Fruit fly (Drosophila melanogaster): ENCODE measurements around the gene CG34178.
A peak's percentile ranks its signal among the peaks of the same experiment; 100 is the strongest.

Gene CG34178

dm6 chr2L:4452798-4453197 is 19.1 kb downstream of the CG34178 start, which contains the start of gene CG15439 (continued):
- TF ChIP-seq MESR4 (GFP tag; optimal IDR thresholded peaks at IDR 0.05) (peak; percentile 89), CG33557 (GFP tag; optimal IDR thresholded peaks at IDR 0.05) (no peak), CG15073 (GFP tag; optimal IDR thresholded peaks at IDR 0.05) (no peak), zen2 (GFP tag; IDR thresholded peaks at IDR 0.05; ENCODE audit: partially characterized antibody) (peak; percentile 75), Sox100B (GFP tag; optimal IDR thresholded peaks at IDR 0.05) (no peak), bab2 (GFP tag; optimal IDR thresholded peaks at IDR 0.05) (no peak), trem (tag; optimal IDR thresholded peaks at IDR 0.05) (no peak), trh (GFP tag; optimal IDR thresholded peaks at IDR 0.05) (no peak), CG1529 (GFP tag; optimal IDR thresholded peaks at IDR 0.05) (no peak), CG32532 (GFP tag; IDR thresholded peaks at IDR 0.05) (no peak), PHDP (tag; optimal IDR thresholded peaks at IDR 0.05) (no peak), CG10147 (GFP tag; optimal IDR thresholded peaks at IDR 0.05) (no peak), bbx (GFP tag; IDR thresholded peaks at IDR 0.05; ENCODE audit: partially characterized antibody) (peak; percentile 84), pfk (GFP tag; optimal IDR thresholded peaks at IDR 0.05) (no peak), sens-2 (GFP tag; IDR thresholded peaks at IDR 0.05) (no peak), Nf-YC (tag; optimal IDR thresholded peaks at IDR 0.05) (no peak), CG6791 (GFP tag; IDR thresholded peaks at IDR 0.05; ENCODE audit: partially characterized antibody) (peak; percentile 82), scrt (GFP tag; optimal IDR thresholded peaks at IDR 0.05) (no peak), HHEX (GFP tag; optimal IDR thresholded peaks at IDR 0.05) (no peak), tna (GFP tag; IDR thresholded peaks at IDR 0.05; ENCODE audit: partially characterized antibody) (peak; percentile 83), CG7839 (tag; optimal IDR thresholded peaks at IDR 0.05) (no peak), CG34422 (GFP tag; IDR thresholded peaks at IDR 0.05) (no peak), nmo (GFP tag; optimal IDR thresholded peaks at IDR 0.05) (no peak), Dp (GFP tag; optimal IDR thresholded peaks at IDR 0.05) (no peak), ro (GFP tag; IDR thresholded peaks at IDR 0.05) (no peak), emc (GFP tag; optimal IDR thresholded peaks at IDR 0.05) (no peak), gro (GFP tag; optimal IDR thresholded peaks at IDR 0.05) (no peak), Bdp1 (GFP tag; optimal IDR thresholded peaks at IDR 0.05) (no peak), CG15514 (GFP tag; optimal IDR thresholded peaks at IDR 0.05) (no peak), grn (GFP tag; optimal IDR thresholded peaks at IDR 0.05) (no peak), GATAe (GFP tag; conservative IDR thresholded peaks at IDR 0.05) (no peak), CG12104 (GFP tag; optimal IDR thresholded peaks at IDR 0.05) (no peak), CG12071 (GFP tag; optimal IDR thresholded peaks at IDR 0.05) (no peak), CG6765 (GFP tag; optimal IDR thresholded peaks at IDR 0.05) (no peak), CG10274 (GFP tag; optimal IDR thresholded peaks at IDR 0.05) (no peak), CG13287 (GFP tag; IDR thresholded peaks at IDR 0.05; ENCODE audit: partially characterized antibody) (peak; percentile 83), Spps (tag; optimal IDR thresholded peaks at IDR 0.05) (no peak), vnd (GFP tag; IDR thresholded peaks at IDR 0.05; ENCODE audit: partially characterized antibody) (peak; percentile 72), amos (GFP tag; IDR thresholded peaks at IDR 0.05; ENCODE audit: partially characterized antibody) (peak; percentile 72), CG34224 (GFP tag; IDR thresholded peaks at IDR 0.05; ENCODE audit: partially characterized antibody) (peak; percentile 86), Doc3 (GFP tag; IDR thresholded peaks at IDR 0.05; ENCODE audit: partially characterized antibody) (peak; percentile 67), Lim3 (GFP tag; IDR thresholded peaks at IDR 0.05) (no peak), NK7.1 (GFP tag; optimal IDR thresholded peaks at IDR 0.05) (no peak), CG7963 (GFP tag; IDR thresholded peaks at IDR 0.05; ENCODE audit: partially characterized antibody) (peak; percentile 55; the same call in 2 of the 3 replicates), CG10979 (tag; optimal IDR thresholded peaks at IDR 0.05) (no peak), CG13123 (GFP tag; optimal IDR thresholded peaks at IDR 0.05) (no peak), pros (GFP tag; optimal IDR thresholded peaks at IDR 0.05) (no peak), nerfin-2 (GFP tag; IDR thresholded peaks at IDR 0.05; ENCODE audit: partially characterized antibody) (peak; percentile 77), CG8290 (GFP tag; optimal IDR thresholded peaks at IDR 0.05) (no peak), CG8290 (tag; optimal IDR thresholded peaks at IDR 0.05) (no peak)
